Worm (Caenorhabditis elegans) whole organism, L2 larva: Measurements from ENCODE around the gene cyp-34A6.

Experiments used
- ama-1 ChIP-seq: fragments of 150-350 bp; optimal IDR thresholded peaks from 2 replicates; lab custom pipeline; 2018; ENCODE audit warnings: inconsistent platforms
- sem-4 ChIP-seq: fragments of 150-350 bp; optimal IDR thresholded peaks from 2 replicates; lab custom pipeline; 2014; ENCODE audit warnings: missing biosample characterization, missing genetic modification reagents, missing genetic modification characterization

- TF ChIP-seq sem-4 (tag; lab: Kevin White, UChicago), result no peak
- no peak for TF ChIP-seq ama-1
These were observed 25.1 kb downstream of the cyp-34A6 start, which contains the start of gene cyp-35A5 for ce11 chrV:3935892-3936478.
